Fruit fly (Drosophila melanogaster): ENCODE data around the gene CG4582.

CG4582 gene

dm6 chr3R:25630541-25630940 is 47.6 kb upstream of the CG4582 start (continued):
- TF ChIP-seq tx (GFP tag; optimal IDR thresholded peaks at IDR 0.05) (no peak), Tbp (GFP tag; optimal IDR thresholded peaks at IDR 0.05) (no peak), CG16863 (GFP tag; optimal IDR thresholded peaks at IDR 0.05) (no peak), org-1 (GFP tag; optimal IDR thresholded peaks at IDR 0.05) (no peak), hth (optimal IDR thresholded peaks at IDR 0.05) (no peak), NK7.1 (GFP tag; optimal IDR thresholded peaks at IDR 0.05) (no peak), fd96Cb (tag; optimal IDR thresholded peaks at IDR 0.05) (peak; percentile 27), CG11695 (GFP tag; IDR thresholded peaks at IDR 0.05) (peak; percentile 23; the same call in 1 of the 3 replicates), CG17361 (GFP tag; IDR thresholded peaks at IDR 0.05) (no peak), Ets97D (GFP tag; optimal IDR thresholded peaks at IDR 0.05) (no peak), CG2199 (GFP tag; IDR thresholded peaks at IDR 0.05) (no peak), Fer1 (GFP tag; optimal IDR thresholded peaks at IDR 0.05) (peak; percentile 25), dmrt11E (tag; optimal IDR thresholded peaks at IDR 0.05) (peak; percentile 20), ERR (GFP tag; optimal IDR thresholded peaks at IDR 0.05) (no peak), jumu (GFP tag; optimal IDR thresholded peaks at IDR 0.05) (no peak), CG9797 (GFP tag; optimal IDR thresholded peaks at IDR 0.05) (no peak), Aef1 (GFP tag; IDR thresholded peaks at IDR 0.05) (peak; percentile 20; the same call in 1 of the 3 replicates), sr (GFP tag; IDR thresholded peaks at IDR 0.05) (no peak), yki (optimal IDR thresholded peaks at IDR 0.05) (no peak), fru (optimal IDR thresholded peaks at IDR 0.05) (no peak), HmgZ (tag; optimal IDR thresholded peaks at IDR 0.05) (no peak), Xrp1 (GFP tag; IDR thresholded peaks at IDR 0.05) (peak; percentile 48; the same call in 1 of the 2 replicates), CG15514 (GFP tag; optimal IDR thresholded peaks at IDR 0.05) (no peak), Hr51 (GFP tag; optimal IDR thresholded peaks at IDR 0.05) (peak in 1 of 2 experiments; percentile 52), Gsc (GFP tag; IDR thresholded peaks at IDR 0.05) (no peak), CG14710 (tag; optimal IDR thresholded peaks at IDR 0.05) (no peak), CG16813 (GFP tag; IDR thresholded peaks at IDR 0.05; ENCODE audit: partially characterized antibody) (no peak), CG13894 (tag; optimal IDR thresholded peaks at IDR 0.05) (no peak), ranshi (GFP tag; IDR thresholded peaks at IDR 0.05) (peak; percentile 34; the same call in 1 of the 2 replicates), eve (GFP tag; optimal IDR thresholded peaks at IDR 0.05) (no peak), CG7963 (GFP tag; IDR thresholded peaks at IDR 0.05; ENCODE audit: partially characterized antibody) (no peak), CG12391 (tag; optimal IDR thresholded peaks at IDR 0.05) (peak; percentile 35), Taf1 (GFP tag; IDR thresholded peaks at IDR 0.05) (no peak), mld (GFP tag; IDR thresholded peaks at IDR 0.05; ENCODE audit: partially characterized antibody) (no peak), Opbp (GFP tag; IDR thresholded peaks at IDR 0.05; ENCODE audit: partially characterized antibody) (no peak), oc (tag; optimal IDR thresholded peaks at IDR 0.05) (no peak), amos (GFP tag; IDR thresholded peaks at IDR 0.05; ENCODE audit: partially characterized antibody) (no peak), tio (GFP tag; optimal IDR thresholded peaks at IDR 0.05) (no peak), p53 (GFP tag; optimal IDR thresholded peaks at IDR 0.05) (no peak), CG13296 (GFP tag; optimal IDR thresholded peaks at IDR 0.05) (no peak), gfzf (GFP tag; optimal IDR thresholded peaks at IDR 0.05) (no peak), CG2712 (tag; optimal IDR thresholded peaks at IDR 0.05) (peak; percentile 23), prd (optimal IDR thresholded peaks at IDR 0.05) (no peak), prd (GFP tag; IDR thresholded peaks at IDR 0.05) (0 out of 3 replicates have a peak, but pooled peaks have one; percentile 4), Doc3 (GFP tag; IDR thresholded peaks at IDR 0.05; ENCODE audit: partially characterized antibody) (no peak), Ptx1 (GFP tag; IDR thresholded peaks at IDR 0.05) (no peak), bbx (GFP tag; IDR thresholded peaks at IDR 0.05; ENCODE audit: partially characterized antibody) (no peak), nmo (GFP tag; optimal IDR thresholded peaks at IDR 0.05) (no peak), MTF-1 (GFP tag; optimal IDR thresholded peaks at IDR 0.05; ENCODE audit: borderline replicate concordance) (no peak), lola (GFP tag; optimal IDR thresholded peaks at IDR 0.05) (no peak), CG31365 (tag; optimal IDR thresholded peaks at IDR 0.05) (no peak), CG10959 (GFP tag; IDR thresholded peaks at IDR 0.05) (no peak)
